Fruit fly (Drosophila melanogaster) whole organism, embryonic: ENCODE data around the gene ND-MNLL.

Source experiments
- Atf6 ChIP-seq: fragments of 200-800 bp; sonication (Bioruptor generic); IDR thresholded peaks from 2 replicates; pipeline ENCODE4 v1.3.6; 2022; ENCODE audit warnings: missing biosample characterization, missing genetic modification characterization
- BEAF-32 ChIP-seq: fragments of 200-800 bp; sonication (Bioruptor generic); optimal IDR thresholded peaks from 3 replicates; lab custom pipeline; 2017; ENCODE audit warnings: missing biosample characterization, missing genetic modification characterization, mild to moderate bottlenecking, moderate library complexity, missing genetic modification reagents
- CG11456 ChIP-seq: fragments of 200-800 bp; sonication (Bioruptor generic); IDR thresholded peaks from 3 replicates; pipeline ENCODE4 v1.3.6; 2022; ENCODE audit warnings: missing biosample characterization, missing genetic modification characterization
- CG12071 ChIP-seq: fragments of 200-800 bp; sonication (Bioruptor generic); optimal IDR thresholded peaks from 3 replicates; lab custom pipeline; 2018; ENCODE audit warnings: missing biosample characterization, mild to moderate bottlenecking, missing genetic modification characterization
- CG12744 ChIP-seq: fragments of 200-800 bp; sonication (Bioruptor generic); optimal IDR thresholded peaks from 2 replicates; lab custom pipeline; 2016; ENCODE audit warnings: missing biosample characterization, missing genetic modification characterization
- CG1602 ChIP-seq: fragments of 200-800 bp; sonication (Bioruptor generic); optimal IDR thresholded peaks from 3 replicates; lab custom pipeline; 2016; ENCODE audit warnings: missing biosample characterization, missing genetic modification characterization
- CG1603 ChIP-seq: fragments of 200-800 bp; sonication (Bioruptor generic); optimal IDR thresholded peaks from 2 replicates; lab custom pipeline; 2019; ENCODE audit warnings: missing biosample characterization, mild to moderate bottlenecking, missing genetic modification characterization, moderate library complexity
- CG16779 ChIP-seq: fragments of 200-800 bp; sonication (Bioruptor generic); IDR thresholded peaks from 2 replicates; pipeline ENCODE4 v1.3.6; 2022; ENCODE audit warnings: missing biosample characterization, missing genetic modification characterization
- CG16863 ChIP-seq: fragments of 200-800 bp; sonication (Bioruptor generic); optimal IDR thresholded peaks from 3 replicates; lab custom pipeline; 2016; ENCODE audit warnings: missing biosample characterization, missing genetic modification characterization
- CG17829 ChIP-seq: fragments of 200-800 bp; optimal IDR thresholded peaks from 2 replicates; lab custom pipeline; 2019; ENCODE audit warnings: missing biosample characterization, mild to moderate bottlenecking, missing genetic modification characterization, moderate library complexity
- CG18476 ChIP-seq: fragments of 200-800 bp; sonication (Bioruptor generic); optimal IDR thresholded peaks from 2 replicates; lab custom pipeline; 2016; ENCODE audit warnings: missing biosample characterization, mild to moderate bottlenecking, missing genetic modification characterization
- CG18764 ChIP-seq: fragments of 200-800 bp; sonication (Bioruptor generic); optimal IDR thresholded peaks from 3 replicates; lab custom pipeline; 2016; ENCODE audit warnings: missing biosample characterization, missing genetic modification characterization
- CG2678 ChIP-seq: fragments of 200-800 bp; sonication (Bioruptor generic); optimal IDR thresholded peaks from 3 replicates; lab custom pipeline; 2019; ENCODE audit warnings: missing biosample characterization, mild to moderate bottlenecking, missing genetic modification characterization, moderate library complexity
- CG3163 ChIP-seq: fragments of 200-800 bp; sonication (Bioruptor generic); optimal IDR thresholded peaks from 3 replicates; lab custom pipeline; 2016; ENCODE audit warnings: missing biosample characterization, missing genetic modification characterization
- CG34376 ChIP-seq: fragments of 200-800 bp; sonication (Bioruptor generic); optimal IDR thresholded peaks from 2 replicates; lab custom pipeline; 2018; ENCODE audit warnings: missing biosample characterization, mild to moderate bottlenecking, missing genetic modification characterization
- CG3726 ChIP-seq: fragments of 200-800 bp; sonication (Bioruptor generic); IDR thresholded peaks from 3 replicates; pipeline ENCODE4, ENCODE4 v1.3.6; 2022; ENCODE audit warnings: missing biosample characterization, missing genetic modification characterization
- CG3995 ChIP-seq: fragments of 200-800 bp; sonication (Bioruptor generic); optimal IDR thresholded peaks from 3 replicates; lab custom pipeline; 2016; ENCODE audit warnings: missing biosample characterization, missing genetic modification characterization
- CG42726 ChIP-seq: fragments of 200-800 bp; sonication (Bioruptor generic); IDR thresholded peaks from 2 replicates; pipeline ENCODE4 v1.3.6; 2022; ENCODE audit warnings: missing biosample characterization, missing genetic modification characterization; ENCODE audit not compliant: partially characterized antibody
- CG4328 ChIP-seq: fragments of 200-800 bp; sonication (Bioruptor generic); optimal IDR thresholded peaks from 3 replicates; lab custom pipeline; 2017; ENCODE audit warnings: missing biosample characterization, missing genetic modification reagents, missing genetic modification characterization
- CG6254 ChIP-seq: fragments of 200-800 bp; sonication (Bioruptor generic); optimal IDR thresholded peaks from 3 replicates; lab custom pipeline; 2017; ENCODE audit warnings: mild to moderate bottlenecking, missing biosample characterization, missing genetic modification reagents, missing genetic modification characterization
- CG8359 ChIP-seq: fragments of 200-800 bp; sonication (Bioruptor generic); optimal IDR thresholded peaks from 2 replicates; lab custom pipeline; 2017; ENCODE audit warnings: missing biosample characterization, mild to moderate bottlenecking, missing genetic modification characterization, borderline replicate concordance
- D19B ChIP-seq: fragments of 200-800 bp; sonication (Bioruptor generic); optimal IDR thresholded peaks from 2 replicates; lab custom pipeline; 2017; ENCODE audit warnings: missing biosample characterization, mild to moderate bottlenecking, missing genetic modification characterization
- Dfd ChIP-seq, 2 experiments: fragments of >200 bp; optimal IDR thresholded peaks; 2 replicates each; lab custom pipeline; 2017; ENCODE audit warnings: missing biosample characterization in 2 of 2, missing genetic modification characterization in 2 of 2
- Doc3 ChIP-seq: fragments of 200-800 bp; sonication (Bioruptor generic); IDR thresholded peaks from 3 replicates; pipeline ENCODE4 v1.3.6; 2022; ENCODE audit warnings: missing biosample characterization, missing genetic modification characterization; ENCODE audit not compliant: partially characterized antibody
- NFAT ChIP-seq: fragments of 200-800 bp; sonication (Bioruptor generic); IDR thresholded peaks from 2 replicates; pipeline ENCODE4 v1.3.6; 2022; ENCODE audit warnings: missing biosample characterization, missing genetic modification characterization
- ems ChIP-seq: fragments of 200-800 bp; sonication (Bioruptor generic); optimal IDR thresholded peaks from 3 replicates; lab custom pipeline; 2016; ENCODE audit warnings: missing biosample characterization, missing genetic modification characterization
- fd64A ChIP-seq: fragments of 200-800 bp; sonication (Bioruptor generic); optimal IDR thresholded peaks from 3 replicates; lab custom pipeline; 2018; ENCODE audit warnings: missing biosample characterization, mild to moderate bottlenecking, missing genetic modification characterization
- gro ChIP-seq: fragments of 200-800 bp; sonication (Bioruptor generic); optimal IDR thresholded peaks from 2 replicates; lab custom pipeline; 2016; ENCODE audit warnings: missing biosample characterization, missing genetic modification characterization
- klu ChIP-seq: fragments of 200-800 bp; sonication (Bioruptor generic); IDR thresholded peaks from 2 replicates; pipeline ENCODE4 v1.3.6; 2022; ENCODE audit warnings: missing biosample characterization, missing genetic modification characterization
- mld ChIP-seq: fragments of 200-800 bp; sonication (Bioruptor generic); IDR thresholded peaks from 3 replicates; pipeline ENCODE4 v1.3.6; 2022; ENCODE audit warnings: missing biosample characterization, missing genetic modification characterization; ENCODE audit not compliant: partially characterized antibody
- nom ChIP-seq: fragments of 200-800 bp; sonication (Bioruptor generic); optimal IDR thresholded peaks from 2 replicates; lab custom pipeline; 2017; ENCODE audit warnings: missing biosample characterization, missing genetic modification characterization, mild to moderate bottlenecking, moderate library complexity, missing genetic modification reagents
- pb ChIP-seq: fragments of 200-800 bp; sonication (Bioruptor generic); optimal IDR thresholded peaks from 3 replicates; lab custom pipeline; 2016; ENCODE audit warnings: missing biosample characterization, missing genetic modification characterization
- schlank ChIP-seq: fragments of 200-800 bp; sonication (Bioruptor generic); optimal IDR thresholded peaks from 2 replicates; lab custom pipeline; 2018; ENCODE audit warnings: missing biosample characterization, mild to moderate bottlenecking, missing genetic modification characterization

ND-MNLL gene

dm6 chrX:7857873-7858272 is 35.7 kb downstream of the ND-MNLL start, which contains the start of gene CG1409:
TSS of gene CG1409 (plus strand) at chrX:7858173.
- no peak for TF ChIP-seq CG17829
- TF ChIP-seq CG3163 (GFP tag; lab: Kevin White, UChicago), result no peak
- TF ChIP-seq CG3995 (GFP tag; lab: Kevin White, UChicago), result no peak
- no peak for TF ChIP-seq ems (GFP tag; lab: Kevin White, UChicago)
- no peak for TF ChIP-seq CG42726 (GFP tag; lab: Robert Waterston, UW)
- TF ChIP-seq schlank (tag; lab: Kevin White, UChicago), result no peak
- no peak for TF ChIP-seq Doc3
- TF ChIP-seq klu (GFP tag; lab: Robert Waterston, UW), result no peak
- no peak for TF ChIP-seq gro (GFP tag; lab: Kevin White, UChicago)
- no peak for TF ChIP-seq CG16863
- TF ChIP-seq CG34376, result no peak
- TF ChIP-seq CG18476 (GFP tag; lab: Kevin White, UChicago), result no peak
- TF ChIP-seq CG8359 (GFP tag; lab: Kevin White, UChicago), result no peak
- no peak for TF ChIP-seq CG1602 (GFP tag; lab: Kevin White, UChicago)
- no peak for TF ChIP-seq D19B (GFP tag; lab: Kevin White, UChicago)
- no peak for TF ChIP-seq fd64A
- TF ChIP-seq CG12071, result no peak
- TF ChIP-seq CG2678 (tag; lab: Kevin White, UChicago), result no peak
- TF ChIP-seq CG12744, result no peak
- TF ChIP-seq CG18764 (GFP tag; lab: Kevin White, UChicago), result no peak

- no peak for TF ChIP-seq nom
- no peak for TF ChIP-seq CG3726 (GFP tag; lab: Robert Waterston, UW)
- no peak for TF ChIP-seq CG1603 (tag; lab: Kevin White, UChicago)
- no peak for TF ChIP-seq BEAF-32 (GFP tag; lab: Kevin White, UChicago)
- no peak for TF ChIP-seq pb (GFP tag; lab: Kevin White, UChicago)
- TF ChIP-seq Atf6, result no peak
- TF ChIP-seq NFAT, result no peak
- TF ChIP-seq CG6254 (GFP tag; lab: Kevin White, UChicago), result no peak
- TF ChIP-seq Dfd (GFP tag; optimal IDR thresholded peaks at IDR 0.05; lab: Kevin White, UChicago), result no peak
- TF ChIP-seq CG16779 (GFP tag; lab: Robert Waterston, UW), result no peak
- no peak for TF ChIP-seq CG11456 (GFP tag; lab: Robert Waterston, UW)
- no peak for TF ChIP-seq CG4328 (GFP tag; lab: Kevin White, UChicago)
- TF ChIP-seq mld (GFP tag; lab: Robert Waterston, UW), result no peak
Measured at dm6 chrX:7854144-7854543, 39.5 kb downstream of the ND-MNLL start, which contains the start of gene CG10920. TSS of gene CG10920 (minus strand) at chrX:7854244.
